Fruit fly (Drosophila melanogaster) whole organism, wandering third instar larva: ENCODE measurements around the gene Had1.

Experiments used
- Abd-B ChIP-seq: fragments of >200 bp; optimal IDR thresholded peaks from 2 replicates; lab custom pipeline; 2017; ENCODE audit warnings: missing biosample characterization, missing genetic modification characterization
- GATAd ChIP-seq: sonication (Bioruptor generic); optimal IDR thresholded peaks from 2 replicates; lab custom pipeline; 2016; ENCODE audit warnings: missing biosample characterization, missing genetic modification characterization
- Hr78 ChIP-seq: fragments of >200 bp; optimal IDR thresholded peaks from 2 replicates; lab custom pipeline; 2017; ENCODE audit warnings: missing biosample characterization, missing genetic modification characterization
- OdsH ChIP-seq: fragments of 200-800 bp; sonication (Bioruptor generic); optimal IDR thresholded peaks from 2 replicates; lab custom pipeline; 2016; ENCODE audit warnings: missing biosample characterization, mild to moderate bottlenecking, missing genetic modification characterization
- h ChIP-seq: fragments of 200-800 bp; sonication (Bioruptor generic); optimal IDR thresholded peaks from 3 replicates; lab custom pipeline; 2016; ENCODE audit warnings: missing biosample characterization, mild to moderate bottlenecking, missing genetic modification characterization
- lola ChIP-seq: fragments of >200 bp; optimal IDR thresholded peaks from 2 replicates; lab custom pipeline; 2017; ENCODE audit warnings: missing biosample characterization, missing genetic modification characterization
- psq ChIP-seq: fragments of 200-800 bp; sonication (Bioruptor generic); optimal IDR thresholded peaks from 3 replicates; lab custom pipeline; 2017; ENCODE audit warnings: missing biosample characterization, mild to moderate bottlenecking, missing genetic modification characterization, moderate library complexity
- usp ChIP-seq: fragments of >200 bp; optimal IDR thresholded peaks from 2 replicates; lab custom pipeline; 2017; ENCODE audit warnings: missing biosample characterization, missing genetic modification characterization

dm6 chrX:16309764-16310163 is 1.3 kb upstream of the Had1 start:
- TF ChIP-seq OdsH (GFP tag; lab: Kevin White, UChicago) (no peak), GATAd (no peak), Abd-B (no peak), Hr78 (GFP tag; lab: Kevin White, UChicago) (no peak), h (GFP tag; lab: Kevin White, UChicago) (no peak), psq (GFP tag; lab: Kevin White, UChicago) (no peak), usp (GFP tag; lab: Kevin White, UChicago) (no peak), lola (GFP tag; lab: Kevin White, UChicago) (no peak)
